Fruit fly (Drosophila melanogaster): ENCODE measurements around the gene CG17261.

Gene CG17261

DNA sequence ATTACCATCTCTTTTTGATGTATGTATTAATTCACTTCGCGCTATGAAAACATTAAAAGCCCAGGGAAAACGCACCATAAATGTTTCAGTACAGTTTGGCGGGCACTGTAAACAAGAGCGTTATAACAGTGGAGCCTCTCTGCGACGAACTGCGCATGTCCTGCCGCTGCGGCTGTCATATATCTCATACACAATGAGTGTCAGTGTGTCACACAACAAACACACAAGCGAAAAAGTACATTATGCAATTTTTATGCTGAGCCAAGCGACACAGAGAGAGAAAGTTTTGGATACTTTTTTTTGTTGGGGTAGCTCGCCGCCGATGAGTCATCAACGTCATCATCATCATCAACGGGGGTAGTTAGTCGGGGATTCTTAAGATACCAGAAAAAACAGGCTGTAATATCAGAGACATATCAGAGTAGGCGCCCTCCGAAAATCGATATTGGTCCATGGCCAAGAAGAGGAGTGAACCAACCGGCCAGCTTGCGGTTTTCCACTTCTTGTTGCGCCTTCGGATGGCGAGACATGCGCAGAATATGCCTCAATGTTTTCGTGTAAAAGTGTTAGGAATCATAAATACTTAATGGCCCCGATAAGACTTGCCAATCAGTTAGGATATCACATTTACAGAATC, 46.0 kb downstream of the CG17261 start:
- TF ChIP-seq scrt (GFP tag; optimal IDR thresholded peaks at IDR 0.05), result peak; percentile 68
- peak; percentile 83 for TF ChIP-seq CG6654 (GFP tag; optimal IDR thresholded peaks at IDR 0.05)
- TF ChIP-seq abd-A (tag; optimal IDR thresholded peaks at IDR 0.05), result peak; percentile 77
- peak; percentile 64 for TF ChIP-seq Med (GFP tag)
- TF ChIP-seq Pdp1 (GFP tag; optimal IDR thresholded peaks at IDR 0.05), result peak in 1 of 2 experiments; percentile 73
- peak; percentile 87 for TF ChIP-seq ewg (GFP tag; optimal IDR thresholded peaks at IDR 0.05)
- peak; percentile 84 for TF ChIP-seq CG13894 (tag; optimal IDR thresholded peaks at IDR 0.05)
- TF ChIP-seq kay (GFP tag; optimal IDR thresholded peaks at IDR 0.05), result peak; percentile 2
- TF ChIP-seq al (GFP tag; IDR thresholded peaks at IDR 0.05), result no peak
- no peak for TF ChIP-seq CG12391 (tag; optimal IDR thresholded peaks at IDR 0.05)
- peak in 1 of 2 experiments; percentile 7 for TF ChIP-seq Trl (optimal IDR thresholded peaks at IDR 0.05)
- TF ChIP-seq Trl (GFP tag; optimal IDR thresholded peaks at IDR 0.05), result no peak
- TF ChIP-seq chinmo (GFP tag; IDR thresholded peaks at IDR 0.05; ENCODE audit: partially characterized antibody), result 0 out of 4 replicates have a peak, but pooled peaks have one; percentile 45
- peak; percentile 89 for TF ChIP-seq onecut (GFP tag; IDR thresholded peaks at IDR 0.05)
- TF ChIP-seq Poxn (GFP tag; IDR thresholded peaks at IDR 0.05), result no peak

DNA sequence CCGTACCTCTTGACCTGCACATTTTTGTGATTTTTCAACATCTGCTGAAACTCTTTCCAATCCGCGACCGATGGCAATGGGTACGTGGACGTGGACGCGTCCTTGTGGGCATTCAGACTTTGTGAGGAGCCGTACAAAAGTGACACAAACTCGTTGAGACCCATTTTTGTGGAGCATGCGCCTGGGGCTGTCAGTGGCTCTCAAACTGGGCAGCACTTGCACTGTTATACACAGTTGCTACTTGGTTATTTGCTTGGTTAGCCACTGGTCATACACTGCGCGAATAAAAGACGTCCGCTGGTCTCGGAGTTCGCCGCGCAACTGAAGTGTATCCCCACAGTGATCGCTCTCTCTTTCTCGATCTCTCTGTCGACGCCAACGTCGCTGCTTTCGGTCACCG, 47.9 kb downstream of the CG17261 start:
- TF ChIP-seq Med (GFP tag) (peak; percentile 31), ewg (GFP tag; optimal IDR thresholded peaks at IDR 0.05) (peak; percentile 94), hb (GFP tag; IDR thresholded peaks at IDR 0.05; ENCODE audit: partially characterized antibody) (no peak), Adf1 (GFP tag; IDR thresholded peaks at IDR 0.05) (peak; percentile 24; the same call in 1 of the 2 replicates), CG3995 (GFP tag; optimal IDR thresholded peaks at IDR 0.05) (no peak), ci (GFP tag; IDR thresholded peaks at IDR 0.05) (0 out of 3 replicates have a peak, but pooled peaks have one; percentile 40), CG6654 (GFP tag; optimal IDR thresholded peaks at IDR 0.05) (peak; percentile 81), Drgx (GFP tag; IDR thresholded peaks at IDR 0.05) (0 out of 2 replicates have a peak, but pooled peaks have one; percentile 6), MBD-R2 (GFP tag; IDR thresholded peaks at IDR 0.05) (0 out of 2 replicates have a peak, but pooled peaks have one; percentile 26), CG18619 (GFP tag; optimal IDR thresholded peaks at IDR 0.05) (no peak), Bgb (GFP tag; IDR thresholded peaks at IDR 0.05; ENCODE audit: partially characterized antibody) (0 out of 2 replicates have a peak, but pooled peaks have one; percentile 11), CG8924 (tag; optimal IDR thresholded peaks at IDR 0.05) (no peak)

DNA sequence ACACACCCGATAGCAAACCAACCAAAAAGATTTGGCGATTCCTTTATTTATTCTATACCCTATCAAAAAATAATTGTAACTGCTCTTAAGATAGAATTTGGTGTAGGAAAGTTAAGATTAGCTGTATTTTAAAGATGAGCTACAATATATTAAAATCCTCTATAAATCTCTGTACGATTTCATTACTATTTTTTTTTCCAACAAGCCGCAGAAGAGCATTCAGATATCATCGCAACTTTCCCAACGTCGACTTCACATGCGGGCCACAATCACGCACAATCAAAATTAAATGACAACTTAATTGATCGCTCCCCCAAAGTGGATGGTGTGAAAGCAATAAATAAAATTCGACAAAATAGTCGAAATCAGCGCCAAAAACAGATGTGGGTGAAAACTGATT, 50.2 kb downstream of the CG17261 start:
- peak; percentile 21 for TF ChIP-seq Dip3 (GFP tag; optimal IDR thresholded peaks at IDR 0.05)
- peak; percentile 44 for TF ChIP-seq CG18599 (GFP tag; optimal IDR thresholded peaks at IDR 0.05)
- peak; percentile 31 for TF ChIP-seq unpg (GFP tag; optimal IDR thresholded peaks at IDR 0.05)
- TF ChIP-seq Hr51 (GFP tag; optimal IDR thresholded peaks at IDR 0.05), result peak in 1 of 2 experiments; percentile 66
- TF ChIP-seq CG15514 (GFP tag; optimal IDR thresholded peaks at IDR 0.05), result peak; percentile 14
- no peak for TF ChIP-seq CG7745 (tag; optimal IDR thresholded peaks at IDR 0.05)
- peak; percentile 28 for TF ChIP-seq Blimp-1 (GFP tag; optimal IDR thresholded peaks at IDR 0.05)
- peak; percentile 78 for TF ChIP-seq Med (GFP tag)
- TF ChIP-seq grau (tag; optimal IDR thresholded peaks at IDR 0.05), result peak; percentile 11
- TF ChIP-seq CG12155 (GFP tag; optimal IDR thresholded peaks at IDR 0.05), result peak; percentile 19
- TF ChIP-seq pum (GFP tag; optimal IDR thresholded peaks at IDR 0.05), result peak; percentile 21
- peak in 1 of 2 experiments; percentile 26 for TF ChIP-seq bsh (GFP tag; optimal IDR thresholded peaks at IDR 0.05)
- peak; percentile 19; the same call in 1 of the 3 replicates for TF ChIP-seq Aef1 (GFP tag; IDR thresholded peaks at IDR 0.05)
- TF ChIP-seq ind (GFP tag; optimal IDR thresholded peaks at IDR 0.05), result peak; percentile 18
- TF ChIP-seq gfzf (GFP tag; optimal IDR thresholded peaks at IDR 0.05), result no peak
- TF ChIP-seq ken (GFP tag; IDR thresholded peaks at IDR 0.05), result peak; percentile 58; the same call in 2 of the 3 replicates
- TF ChIP-seq exex (tag; optimal IDR thresholded peaks at IDR 0.05), result peak; percentile 61
- peak in 1 of 2 experiments; percentile 21 for TF ChIP-seq Pdp1 (GFP tag; optimal IDR thresholded peaks at IDR 0.05)
- peak; percentile 50 for TF ChIP-seq Rfx (GFP tag; IDR thresholded peaks at IDR 0.05)
- peak; percentile 37; the same call in 1 of the 2 replicates for TF ChIP-seq E2f2 (GFP tag; IDR thresholded peaks at IDR 0.05)
- no peak for TF ChIP-seq CG6683 (GFP tag; optimal IDR thresholded peaks at IDR 0.05)
- peak; percentile 19 for TF ChIP-seq Xbp1 (GFP tag; optimal IDR thresholded peaks at IDR 0.05)
- TF ChIP-seq Hey (tag; optimal IDR thresholded peaks at IDR 0.05), result no peak
- peak; percentile 5 for TF ChIP-seq Mad (GFP tag; optimal IDR thresholded peaks at IDR 0.05)
